Fruit fly (Drosophila melanogaster) whole organism, embryonic: ENCODE results near the gene BtbVII.
A peak's percentile ranks its signal among the peaks of the same experiment; 100 is the strongest.

ENCODE experiments used
- Abd-B ChIP-seq: fragments of 200-800 bp; sonication (Bioruptor generic); optimal IDR thresholded peaks from 2 replicates; lab custom pipeline; 2018; ENCODE audit warnings: missing biosample characterization, mild to moderate bottlenecking, missing genetic modification characterization, moderate library complexity
- Atf6 ChIP-seq: fragments of 200-800 bp; sonication (Bioruptor generic); IDR thresholded peaks from 2 replicates; pipeline ENCODE4 v1.3.6; 2022; ENCODE audit warnings: missing biosample characterization, missing genetic modification characterization
- CG10274 ChIP-seq: fragments of 200-800 bp; sonication (Bioruptor generic); optimal IDR thresholded peaks from 3 replicates; lab custom pipeline; 2017; ENCODE audit warnings: missing biosample characterization, mild to moderate bottlenecking, missing genetic modification characterization
- CG12299 ChIP-seq: fragments of 200-800 bp; sonication (Bioruptor generic); optimal IDR thresholded peaks from 2 replicates; lab custom pipeline; 2018; ENCODE audit warnings: missing biosample characterization, mild to moderate bottlenecking, missing genetic modification characterization
- CG13624 ChIP-seq: fragments of 200-800 bp; sonication (Bioruptor generic); optimal IDR thresholded peaks from 2 replicates; lab custom pipeline; 2016; ENCODE audit warnings: missing biosample characterization, missing genetic modification characterization
- CG14710 ChIP-seq: fragments of 200-800 bp; sonication (Bioruptor generic); optimal IDR thresholded peaks from 3 replicates; lab custom pipeline; 2019; ENCODE audit warnings: missing biosample characterization, mild to moderate bottlenecking, missing genetic modification characterization, moderate library complexity
- CG16815 ChIP-seq: fragments of 200-800 bp; sonication (Bioruptor generic); optimal IDR thresholded peaks from 3 replicates; lab custom pipeline; 2017; ENCODE audit warnings: missing biosample characterization, mild to moderate bottlenecking, missing genetic modification characterization
- CG17385 ChIP-seq: fragments of 200-800 bp; sonication (Bioruptor generic); optimal IDR thresholded peaks from 3 replicates; lab custom pipeline; 2018; ENCODE audit warnings: missing biosample characterization, mild to moderate bottlenecking, missing genetic modification characterization
- CG17912 ChIP-seq: fragments of 200-800 bp; sonication (Bioruptor generic); optimal IDR thresholded peaks from 2 replicates; lab custom pipeline; 2018; ENCODE audit warnings: missing biosample characterization, mild to moderate bottlenecking, missing genetic modification characterization
- CG18764 ChIP-seq: fragments of 200-800 bp; sonication (Bioruptor generic); optimal IDR thresholded peaks from 3 replicates; lab custom pipeline; 2016; ENCODE audit warnings: missing biosample characterization, missing genetic modification characterization
- CG3065 ChIP-seq: fragments of 200-800 bp; sonication (Bioruptor generic); optimal IDR thresholded peaks from 2 replicates; lab custom pipeline; 2016; ENCODE audit warnings: missing biosample characterization, missing genetic modification characterization
- CG32772 ChIP-seq: fragments of 200-800 bp; sonication (Bioruptor generic); IDR thresholded peaks from 2 replicates; pipeline ENCODE4 v1.3.6; 2022; ENCODE audit warnings: missing biosample characterization, missing genetic modification characterization
- CG33213 ChIP-seq: fragments of 200-800 bp; sonication (Bioruptor generic); optimal IDR thresholded peaks from 3 replicates; lab custom pipeline; 2016; ENCODE audit warnings: missing biosample characterization, missing genetic modification characterization
- CG4328 ChIP-seq: fragments of 200-800 bp; sonication (Bioruptor generic); optimal IDR thresholded peaks from 3 replicates; lab custom pipeline; 2017; ENCODE audit warnings: missing biosample characterization, missing genetic modification reagents, missing genetic modification characterization
- CG4617 ChIP-seq: fragments of 200-800 bp; sonication (Bioruptor generic); optimal IDR thresholded peaks from 3 replicates; lab custom pipeline; 2016; ENCODE audit warnings: missing biosample characterization, missing genetic modification characterization, borderline replicate concordance
- CG5953 ChIP-seq: fragments of 200-800 bp; sonication (Bioruptor generic); IDR thresholded peaks from 2 replicates; pipeline ENCODE4 v1.3.6; 2022; ENCODE audit warnings: missing biosample characterization, missing genetic modification characterization
- CG7357 ChIP-seq: fragments of 200-800 bp; sonication (Bioruptor generic); IDR thresholded peaks from 3 replicates; pipeline ENCODE4 v1.3.6; 2022; ENCODE audit warnings: missing biosample characterization, missing genetic modification characterization
- CG8359 ChIP-seq: fragments of 200-800 bp; sonication (Bioruptor generic); optimal IDR thresholded peaks from 2 replicates; lab custom pipeline; 2017; ENCODE audit warnings: missing biosample characterization, mild to moderate bottlenecking, missing genetic modification characterization, borderline replicate concordance
- CG8944 ChIP-seq: fragments of 200-800 bp; sonication (Bioruptor generic); optimal IDR thresholded peaks from 3 replicates; lab custom pipeline; 2016; ENCODE audit warnings: missing biosample characterization, missing genetic modification characterization
- CG9215 ChIP-seq: fragments of 200-800 bp; sonication (Bioruptor generic); IDR thresholded peaks from 2 replicates; pipeline ENCODE4 v1.3.6; 2022; ENCODE audit warnings: missing biosample characterization, missing genetic modification characterization
- Dfd ChIP-seq, 2 experiments: fragments of >200 bp; optimal IDR thresholded peaks; 2 replicates each; lab custom pipeline; 2017; ENCODE audit warnings: missing biosample characterization in 2 of 2, missing genetic modification characterization in 2 of 2
- Dp ChIP-seq: fragments of 200-800 bp; sonication (Bioruptor generic); optimal IDR thresholded peaks from 2 replicates; lab custom pipeline; 2018; ENCODE audit warnings: missing biosample characterization, mild to moderate bottlenecking, missing genetic modification characterization, moderate library complexity
- ERR ChIP-seq: fragments of 200-800 bp; sonication (Bioruptor generic); optimal IDR thresholded peaks from 2 replicates; lab custom pipeline; 2016; ENCODE audit warnings: missing biosample characterization, missing genetic modification characterization
- Jarid2 ChIP-seq: fragments of 200-800 bp; sonication (Bioruptor generic); optimal IDR thresholded peaks from 3 replicates; lab custom pipeline; 2017; ENCODE audit warnings: mild to moderate bottlenecking, missing biosample characterization, missing genetic modification reagents, missing genetic modification characterization
- NC2β ChIP-seq: fragments of 200-800 bp; sonication (Bioruptor generic); optimal IDR thresholded peaks from 2 replicates; lab custom pipeline; 2016; ENCODE audit warnings: missing biosample characterization, missing genetic modification characterization
- Nf-YA ChIP-seq: fragments of 200-800 bp; sonication (Bioruptor generic); IDR thresholded peaks from 2 replicates; pipeline ENCODE4 v1.3.6; 2022; ENCODE audit warnings: missing biosample characterization, missing genetic modification characterization
- Pdp1 ChIP-seq, 2 experiments: fragments of 200-800 bp; sonication (Bioruptor generic); optimal IDR thresholded peaks; 3 replicates each; lab custom pipeline; 2016; ENCODE audit warnings: missing biosample characterization in 2 of 2, missing genetic modification characterization in 2 of 2, mild to moderate bottlenecking in 1 of 2, moderate library complexity in 1 of 2
- Six4 ChIP-seq: fragments of 200-800 bp; sonication (Bioruptor generic); optimal IDR thresholded peaks from 2 replicates; lab custom pipeline; 2016; ENCODE audit warnings: missing biosample characterization, missing genetic modification characterization
- Sry-δ ChIP-seq: fragments of 200-800 bp; sonication (Bioruptor generic); optimal IDR thresholded peaks from 2 replicates; lab custom pipeline; 2016; ENCODE audit warnings: missing biosample characterization, missing genetic modification characterization
- Taf1 ChIP-seq: fragments of 200-800 bp; sonication (Bioruptor generic); IDR thresholded peaks from 2 replicates; pipeline ENCODE4 v1.3.6; 2022; ENCODE audit warnings: missing biosample characterization, missing genetic modification characterization
- ara ChIP-seq: fragments of 200-800 bp; sonication (Bioruptor generic); IDR thresholded peaks from 2 replicates; pipeline ENCODE4 v1.3.6; 2022; ENCODE audit warnings: missing biosample characterization, missing genetic modification characterization
- bowl ChIP-seq: fragments of 200-800 bp; sonication (Bioruptor generic); IDR thresholded peaks from 2 replicates; pipeline ENCODE4 v1.3.6; 2022; ENCODE audit warnings: missing biosample characterization, missing genetic modification characterization
- cg ChIP-seq: fragments of 200-800 bp; sonication (Bioruptor generic); optimal IDR thresholded peaks from 3 replicates; lab custom pipeline; 2019; ENCODE audit warnings: missing biosample characterization, mild to moderate bottlenecking, missing genetic modification characterization, moderate library complexity
- chif ChIP-seq, 2 experiments: fragments of 200-800 bp; sonication (Bioruptor generic); optimal IDR thresholded peaks; 3 replicates each; lab custom pipeline; 2016; ENCODE audit warnings: missing biosample characterization in 2 of 2, missing genetic modification characterization in 2 of 2
- crp ChIP-seq, 2 experiments: fragments of 200-800 bp; sonication (Bioruptor generic); optimal IDR thresholded peaks; 2 replicates in 1 of 2; 3 replicates in 1 of 2; lab custom pipeline; 2017; ENCODE audit warnings: missing biosample characterization in 2 of 2, missing genetic modification characterization in 2 of 2, mild to moderate bottlenecking in 1 of 2, moderate library complexity in 1 of 2
- dimm ChIP-seq: fragments of 200-800 bp; sonication (Bioruptor generic); IDR thresholded peaks from 2 replicates; pipeline ENCODE4 v1.3.6; 2022; ENCODE audit warnings: missing biosample characterization, missing genetic modification characterization
- jigr1 ChIP-seq: fragments of 200-800 bp; sonication (Bioruptor generic); IDR thresholded peaks from 3 replicates; pipeline ENCODE4 v1.3.6; 2022; ENCODE audit warnings: missing biosample characterization, missing genetic modification characterization
- lab ChIP-seq: fragments of 200-800 bp; sonication (Bioruptor generic); optimal IDR thresholded peaks from 3 replicates; lab custom pipeline; 2017; ENCODE audit warnings: missing biosample characterization, missing genetic modification characterization, mild to moderate bottlenecking, moderate library complexity, missing genetic modification reagents
- lov ChIP-seq, 2 experiments: fragments of 200-800 bp in 1 of 2; fragments of >200 bp in 1 of 2; sonication (Bioruptor generic) in 1 of 2; IDR thresholded peaks in 1 of 2; optimal IDR thresholded peaks in 1 of 2; 2 replicates in 1 of 2; 3 replicates in 1 of 2; pipeline versions ENCODE4 v1.3.6 to Lab custom; 2017 to 2022; ENCODE audit warnings: missing biosample characterization in 1 of 2, missing genetic modification characterization in 1 of 2
- nau ChIP-seq: fragments of 200-800 bp; sonication (Bioruptor generic); optimal IDR thresholded peaks from 3 replicates; lab custom pipeline; 2017; ENCODE audit warnings: missing biosample characterization, mild to moderate bottlenecking, missing genetic modification characterization, missing genetic modification reagents
- phol ChIP-seq: fragments of 200-800 bp; sonication (Bioruptor generic); optimal IDR thresholded peaks from 3 replicates; lab custom pipeline; 2018; ENCODE audit warnings: missing biosample characterization, mild to moderate bottlenecking, missing genetic modification characterization, moderate library complexity
- pnt ChIP-seq: fragments of 200-800 bp; sonication (Bioruptor generic); optimal IDR thresholded peaks from 3 replicates; lab custom pipeline; 2016; ENCODE audit warnings: missing biosample characterization, missing genetic modification characterization
- pzg ChIP-seq: fragments of 200-800 bp; sonication (Bioruptor generic); optimal IDR thresholded peaks from 3 replicates; lab custom pipeline; 2018; ENCODE audit warnings: missing biosample characterization, mild to moderate bottlenecking, missing genetic modification characterization, moderate library complexity
- sc ChIP-seq, 3 experiments: fragments of >200 bp in 2 of 3; fragments of 200-800 bp in 1 of 3; sonication (Bioruptor generic) in 1 of 3; optimal IDR thresholded peaks; 2 replicates in 2 of 3; 3 replicates in 1 of 3; lab custom pipeline; 2017; ENCODE audit warnings: mild to moderate bottlenecking in 1 of 3, missing biosample characterization in 1 of 3, missing genetic modification characterization in 1 of 3, missing genetic modification reagents in 1 of 3
- scrt ChIP-seq: fragments of 200-800 bp; sonication (Bioruptor generic); optimal IDR thresholded peaks from 2 replicates; lab custom pipeline; 2018; ENCODE audit warnings: missing biosample characterization, mild to moderate bottlenecking, missing genetic modification characterization, moderate library complexity
- slp2 ChIP-seq: fragments of 200-800 bp; sonication (Bioruptor generic); optimal IDR thresholded peaks from 2 replicates; lab custom pipeline; 2016; ENCODE audit warnings: missing biosample characterization, missing genetic modification characterization
- tgo ChIP-seq: fragments of 200-800 bp; sonication (Bioruptor generic); IDR thresholded peaks from 3 replicates; pipeline ENCODE4 v1.3.6; 2022; ENCODE audit warnings: missing biosample characterization, missing genetic modification characterization
- ttk ChIP-seq: fragments of 200-800 bp; sonication (Bioruptor generic); IDR thresholded peaks from 2 replicates; pipeline ENCODE4 v2.1.2; 2022; ENCODE audit warnings: missing biosample characterization, missing genetic modification characterization
- wek ChIP-seq: fragments of 200-800 bp; sonication (Bioruptor generic); optimal IDR thresholded peaks from 3 replicates; lab custom pipeline; 2018; ENCODE audit warnings: missing biosample characterization, mild to moderate bottlenecking, missing genetic modification characterization, moderate library complexity

The BtbVII gene

dm6 chr3L:3179474-3179873 lies 31.0 kb downstream of the BtbVII start (continued):
- TF ChIP-seq Nf-YA (GFP tag; lab: Robert Waterston, UW) (peak; percentile 72), CG3065 (peak; percentile 68), CG16815 (GFP tag; lab: Kevin White, UChicago) (peak; percentile 57), CG4328 (peak; percentile 48), dimm (GFP tag; lab: Robert Waterston, UW) (peak; percentile 43; the same call in 1 of the 2 replicates), CG13624 (peak; percentile 78), Abd-B (peak; percentile 48), CG14710 (peak; percentile 83), ara (peak; percentile 89), CG17385 (GFP tag; lab: Kevin White, UChicago) (peak; percentile 82), ttk (GFP tag; lab: Robert Waterston, UW) (peak; percentile 75), Taf1 (GFP tag; lab: Robert Waterston, UW) (peak; percentile 82), CG7357 (GFP tag; lab: Robert Waterston, UW) (peak; percentile 78), CG4617 (GFP tag; lab: Kevin White, UChicago) (no peak), Atf6 (GFP tag; lab: Robert Waterston, UW) (peak; percentile 90), CG12299 (tag; lab: Kevin White, UChicago) (peak; percentile 66), CG9215 (GFP tag; lab: Robert Waterston, UW) (peak; percentile 81), CG33213 (GFP tag; lab: Kevin White, UChicago) (peak; percentile 80), Dp (GFP tag; lab: Kevin White, UChicago) (no peak), wek (GFP tag; lab: Kevin White, UChicago) (peak; percentile 48), nau (GFP tag; lab: Kevin White, UChicago) (no peak), slp2 (GFP tag; lab: Kevin White, UChicago) (peak; percentile 70), scrt (no peak), CG8359 (GFP tag; lab: Kevin White, UChicago) (peak; percentile 79), phol (tag; lab: Kevin White, UChicago) (peak; percentile 87), Six4 (GFP tag; lab: Kevin White, UChicago) (peak; percentile 82), Pdp1 (GFP tag; optimal IDR thresholded peaks at IDR 0.05; lab: Kevin White, UChicago) (peak in 1 of 2 experiments; percentile 89), CG32772 (GFP tag; lab: Robert Waterston, UW) (peak; percentile 87), jigr1 (peak; percentile 23; the same call in 1 of the 3 replicates), CG8944 (peak; percentile 22), chif (GFP tag; optimal IDR thresholded peaks at IDR 0.05; lab: Kevin White, UChicago) (peak; percentile 69 to 87), Dfd (GFP tag; optimal IDR thresholded peaks at IDR 0.05; lab: Kevin White, UChicago) (no peak), NC2β (GFP tag; lab: Kevin White, UChicago) (peak; percentile 52), lab (GFP tag; lab: Kevin White, UChicago) (peak; percentile 94), CG5953 (GFP tag; lab: Robert Waterston, UW) (peak; percentile 29; the same call in 1 of the 2 replicates), pzg (GFP tag; lab: Kevin White, UChicago) (peak; percentile 1), bowl (GFP tag; lab: Robert Waterston, UW) (peak; percentile 44; the same call in 1 of the 2 replicates), CG18764 (GFP tag; lab: Kevin White, UChicago) (peak; percentile 76), CG10274 (peak; percentile 60), pnt (GFP tag; lab: Kevin White, UChicago) (peak; percentile 70), Sry-δ (GFP tag; lab: Kevin White, UChicago) (no peak), crp (GFP tag; optimal IDR thresholded peaks at IDR 0.05; lab: Kevin White, UChicago) (peak in 1 of 2 experiments; percentile 2), lov (optimal IDR thresholded peaks at IDR 0.05; lab: Kevin White, UChicago) (no peak), lov (GFP tag; IDR thresholded peaks at IDR 0.05; lab: Robert Waterston, UW) (peak; percentile 79; the same call in 1 of the 3 replicates), Jarid2 (peak; percentile 56), sc (optimal IDR thresholded peaks at IDR 0.05; lab: Kevin White, UChicago) (no peak), sc (GFP tag; optimal IDR thresholded peaks at IDR 0.05; lab: Kevin White, UChicago) (peak; percentile 50), ERR (GFP tag; lab: Kevin White, UChicago) (peak; percentile 62), tgo (GFP tag; lab: Robert Waterston, UW) (peak; percentile 87), CG17912 (GFP tag; lab: Kevin White, UChicago) (no peak), cg (GFP tag; lab: Kevin White, UChicago) (no peak)
